Worm (Caenorhabditis elegans) whole organism, L3 larva: Measurements from ENCODE around the gene pkc-1.

Experiments
- R02D3.7 ChIP-seq: fragments of 150-350 bp; optimal IDR thresholded peaks from 2 replicates; lab custom pipeline; 2014; ENCODE audit warnings: missing biosample characterization, missing genetic modification characterization
- ceh-82 ChIP-seq: fragments of 150-350 bp; optimal IDR thresholded peaks from 2 replicates; lab custom pipeline; 2014; ENCODE audit warnings: missing biosample characterization, missing genetic modification characterization
- elt-2 ChIP-seq: sonication (generic microtip); optimal IDR thresholded peaks from 2 replicates; lab custom pipeline; 2016; ENCODE audit warnings: missing genetic modification reagents, mild to moderate bottlenecking, missing genetic modification characterization, missing compliant biosample characterization
- fos-1 ChIP-seq: fragments of 150-350 bp; optimal IDR thresholded peaks from 2 replicates; lab custom pipeline; 2014; ENCODE audit warnings: missing biosample characterization, missing genetic modification characterization
- lin-15B ChIP-seq: fragments of 150-350 bp; optimal IDR thresholded peaks from 2 replicates; lab custom pipeline; 2014; ENCODE audit warnings: missing biosample characterization, missing genetic modification characterization
- nhr-23 ChIP-seq: fragments of 150-350 bp; optimal IDR thresholded peaks from 2 replicates; lab custom pipeline; 2014; ENCODE audit warnings: missing biosample characterization, missing genetic modification reagents, missing genetic modification characterization
- nhr-237 ChIP-seq: fragments of 150-350 bp; optimal IDR thresholded peaks from 2 replicates; lab custom pipeline; 2014; ENCODE audit warnings: missing biosample characterization, missing genetic modification characterization
- nhr-28 ChIP-seq: fragments of 150-350 bp; optimal IDR thresholded peaks from 2 replicates; lab custom pipeline; 2014; ENCODE audit warnings: missing biosample characterization, missing genetic modification characterization
- skn-1 ChIP-seq: fragments of 150-350 bp; optimal IDR thresholded peaks from 2 replicates; lab custom pipeline; 2014; ENCODE audit warnings: missing biosample characterization, missing genetic modification characterization
- snpc-4 ChIP-seq: fragments of 150-350 bp; optimal IDR thresholded peaks from 2 replicates; lab custom pipeline; 2014; ENCODE audit warnings: missing biosample characterization, missing genetic modification characterization
- tbx-2 ChIP-seq: sonication (generic microtip); optimal IDR thresholded peaks from 2 replicates; lab custom pipeline; 2016; ENCODE audit warnings: mild to moderate bottlenecking, missing genetic modification characterization, missing compliant biosample characterization
- ztf-11 ChIP-seq: fragments of 150-350 bp; optimal IDR thresholded peaks from 2 replicates; lab custom pipeline; 2014; ENCODE audit warnings: missing biosample characterization, missing genetic modification characterization
- ztf-4 ChIP-seq: fragments of 150-350 bp; optimal IDR thresholded peaks from 2 replicates; lab custom pipeline; 2014; ENCODE audit warnings: missing biosample characterization, missing genetic modification characterization

ce11 chrV:11989861-11990260 lies 42.1 kb downstream of the pkc-1 start:
- no peak for TF ChIP-seq snpc-4
- no peak for TF ChIP-seq elt-2 (tag; lab: Kevin White, UChicago)
- TF ChIP-seq tbx-2: no peak
- TF ChIP-seq ztf-4 (tag; lab: Kevin White, UChicago): no peak
- TF ChIP-seq R02D3.7 (tag; lab: Kevin White, UChicago): no peak
- no peak for TF ChIP-seq fos-1 (tag; lab: Kevin White, UChicago)
- no peak for TF ChIP-seq ztf-11 (tag; lab: Kevin White, UChicago)
- TF ChIP-seq nhr-237 (tag; lab: Kevin White, UChicago): no peak
- no peak for TF ChIP-seq lin-15B (tag; lab: Kevin White, UChicago)
- TF ChIP-seq ceh-82: no peak
- no peak for TF ChIP-seq skn-1 (tag; lab: Kevin White, UChicago)
- no peak for TF ChIP-seq nhr-23 (tag; lab: Kevin White, UChicago)
- no peak for TF ChIP-seq nhr-28 (tag; lab: Kevin White, UChicago)
